Fruit fly (Drosophila melanogaster): ENCODE results near the gene wts.
A peak's percentile ranks its signal among the peaks of the same experiment; 100 is the strongest.

Gene wts

DNA sequence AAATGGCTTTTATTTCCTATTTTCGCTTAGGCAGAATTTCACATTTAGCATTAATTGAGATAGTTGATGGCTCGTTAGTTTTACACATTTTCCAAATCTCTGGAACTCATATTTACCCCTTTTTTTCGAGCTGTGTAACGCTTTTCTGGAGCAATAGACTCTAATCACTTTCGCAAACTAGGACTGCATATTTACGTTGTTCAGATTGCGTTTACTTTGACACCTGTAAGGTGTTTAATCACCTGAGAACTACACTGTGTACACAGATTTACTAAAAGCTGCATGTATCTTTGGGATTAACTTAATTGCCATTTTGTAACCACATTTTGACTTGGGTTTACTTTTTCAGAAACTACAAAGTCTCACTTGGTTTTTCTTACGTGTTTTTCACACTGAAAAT is 3.6 kb downstream of the wts start (continued):
- TF ChIP-seq CG17385 (GFP tag; optimal IDR thresholded peaks at IDR 0.05) (no peak), gce (GFP tag; IDR thresholded peaks at IDR 0.05) (no peak; the same call in 2 of the 3 replicates), CG42726 (GFP tag; IDR thresholded peaks at IDR 0.05; ENCODE audit: partially characterized antibody) (no peak), CG8765 (GFP tag; IDR thresholded peaks at IDR 0.05) (no peak), Drgx (GFP tag; IDR thresholded peaks at IDR 0.05) (no peak), CG32767 (GFP tag; IDR thresholded peaks at IDR 0.05) (no peak), CG3995 (GFP tag; optimal IDR thresholded peaks at IDR 0.05) (no peak), CG34422 (GFP tag; IDR thresholded peaks at IDR 0.05) (peak; percentile 29; the same call in 1 of the 3 replicates), Scr (GFP tag; IDR thresholded peaks at IDR 0.05; ENCODE audit: partially characterized antibody) (no peak), CG43689 (GFP tag; IDR thresholded peaks at IDR 0.05) (no peak), CG34376 (GFP tag; optimal IDR thresholded peaks at IDR 0.05) (no peak), Pdp1 (GFP tag; optimal IDR thresholded peaks at IDR 0.05) (no peak), CG15011 (GFP tag; optimal IDR thresholded peaks at IDR 0.05) (no peak), wdn (GFP tag; IDR thresholded peaks at IDR 0.05) (no peak), ERR (GFP tag; optimal IDR thresholded peaks at IDR 0.05) (no peak), NfI (GFP tag; optimal IDR thresholded peaks at IDR 0.05) (no peak), amos (GFP tag; IDR thresholded peaks at IDR 0.05; ENCODE audit: partially characterized antibody) (no peak), Nf-YA (GFP tag; IDR thresholded peaks at IDR 0.05) (peak; percentile 64; the same call in 1 of the 2 replicates), lov (optimal IDR thresholded peaks at IDR 0.05) (no peak), lov (GFP tag; IDR thresholded peaks at IDR 0.05) (no peak), sens (GFP tag) (peak; percentile 38), CG5953 (GFP tag; IDR thresholded peaks at IDR 0.05) (no peak), CG17328 (GFP tag; IDR thresholded peaks at IDR 0.05) (no peak), vnd (GFP tag; IDR thresholded peaks at IDR 0.05; ENCODE audit: partially characterized antibody) (no peak), Atf-2 (GFP tag; optimal IDR thresholded peaks at IDR 0.05) (no peak), ind (GFP tag; optimal IDR thresholded peaks at IDR 0.05) (no peak), gro (GFP tag; optimal IDR thresholded peaks at IDR 0.05) (no peak), Lpt (GFP tag; optimal IDR thresholded peaks at IDR 0.05) (no peak), CG10431 (GFP tag; optimal IDR thresholded peaks at IDR 0.05) (no peak), CG8924 (tag; optimal IDR thresholded peaks at IDR 0.05) (no peak), CG4404 (GFP tag; IDR thresholded peaks at IDR 0.05) (no peak), peb (GFP tag; IDR thresholded peaks at IDR 0.05) (no peak), B-H1 (GFP tag; IDR thresholded peaks at IDR 0.05) (no peak; the same call in 2 of the 3 replicates), CG10267 (tag; optimal IDR thresholded peaks at IDR 0.05) (no peak), fd96Cb (tag; optimal IDR thresholded peaks at IDR 0.05) (no peak), CG15269 (tag; optimal IDR thresholded peaks at IDR 0.05) (peak; percentile 50), CG7928 (GFP tag; optimal IDR thresholded peaks at IDR 0.05) (no peak), YL-1 (GFP tag; optimal IDR thresholded peaks at IDR 0.05) (no peak), ara (GFP tag; IDR thresholded peaks at IDR 0.05) (0 out of 2 replicates have a peak, but pooled peaks have one; percentile 20), salm (tag; optimal IDR thresholded peaks at IDR 0.05) (no peak), ems (GFP tag; optimal IDR thresholded peaks at IDR 0.05) (no peak), Chrac-16 (GFP tag; optimal IDR thresholded peaks at IDR 0.05) (no peak), ranshi (GFP tag; IDR thresholded peaks at IDR 0.05) (peak; percentile 23; the same call in 1 of the 2 replicates), so (GFP tag; IDR thresholded peaks at IDR 0.05) (no peak), CG12104 (GFP tag; optimal IDR thresholded peaks at IDR 0.05) (no peak), stc (GFP tag; IDR thresholded peaks at IDR 0.05) (peak; percentile 19; the same call in 1 of the 2 replicates), Dp (GFP tag; optimal IDR thresholded peaks at IDR 0.05) (no peak), nerfin-1 (tag; optimal IDR thresholded peaks at IDR 0.05) (no peak), CG2712 (tag; optimal IDR thresholded peaks at IDR 0.05) (no peak), ash1 (GFP tag; optimal IDR thresholded peaks at IDR 0.05) (no peak), CG2129 (GFP tag; IDR thresholded peaks at IDR 0.05; ENCODE audit: partially characterized antibody) (no peak), Hr78 (GFP tag; optimal IDR thresholded peaks at IDR 0.05) (no peak)

Measured in whole organism, embryonic.